Fruit fly (Drosophila melanogaster): ENCODE measurements around the gene Rh4.

- no peak for TF ChIP-seq CG7045 (GFP tag; optimal IDR thresholded peaks at IDR 0.05)
- TF ChIP-seq cic (GFP tag; optimal IDR thresholded peaks at IDR 0.05): no peak
- TF ChIP-seq Mnt (GFP tag; optimal IDR thresholded peaks at IDR 0.05): peak; percentile 11
- no peak for TF ChIP-seq CG1620 (GFP tag; optimal IDR thresholded peaks at IDR 0.05)
- no peak for TF ChIP-seq ovo (GFP tag; optimal IDR thresholded peaks at IDR 0.05)
- TF ChIP-seq Hr96 (GFP tag; optimal IDR thresholded peaks at IDR 0.05): no peak
- peak; percentile 30 for TF ChIP-seq CG7101 (tag; optimal IDR thresholded peaks at IDR 0.05)
- no peak for TF ChIP-seq CG33017 (tag; optimal IDR thresholded peaks at IDR 0.05)
- peak; percentile 34 for TF ChIP-seq bab1 (GFP tag; optimal IDR thresholded peaks at IDR 0.05)
- no peak for TF ChIP-seq kay (GFP tag; ENCODE audit: borderline replicate concordance)
Measured at dm6 chr3L:16865123-16865831, 3.0 kb upstream of the Rh4 start, which contains the start of gene Lmpt.

Measured in whole organism, adult.